Worm (Caenorhabditis elegans) whole organism, L3 larva: ENCODE data around the gene ztf-20.

ENCODE experiments used
- aly-2 ChIP-seq: fragments of 150-350 bp; optimal IDR thresholded peaks from 2 replicates; lab custom pipeline; 2014; ENCODE audit warnings: missing biosample characterization, missing genetic modification characterization
- ama-1 ChIP-seq: fragments of 150-350 bp; optimal IDR thresholded peaks from 2 replicates; lab custom pipeline; 2018
- ceh-28 ChIP-seq: fragments of 150-350 bp; optimal IDR thresholded peaks from 2 replicates; lab custom pipeline; 2014; ENCODE audit warnings: missing biosample characterization, missing genetic modification reagents, missing genetic modification characterization
- elt-3 ChIP-seq, 3 experiments: fragments of 150-350 bp in 1 of 3; sonication (generic microtip) in 2 of 3; optimal IDR thresholded peaks; 2 replicates in 2 of 3; 4 replicates in 1 of 3; lab custom pipeline; 2014 to 2017; ENCODE audit warnings: missing biosample characterization in 3 of 3, missing genetic modification characterization in 3 of 3
- fos-1 ChIP-seq: fragments of 150-350 bp; optimal IDR thresholded peaks from 2 replicates; lab custom pipeline; 2014; ENCODE audit warnings: missing biosample characterization, missing genetic modification characterization
- lin-39 ChIP-seq: fragments of 150-350 bp; optimal IDR thresholded peaks from 2 replicates; lab custom pipeline; 2018; ENCODE audit warnings: missing biosample characterization, missing genetic modification reagents, missing genetic modification characterization
- nhr-11 ChIP-seq: fragments of 150-350 bp; optimal IDR thresholded peaks from 2 replicates; lab custom pipeline; 2014; ENCODE audit warnings: missing biosample characterization, missing genetic modification characterization
- nhr-237 ChIP-seq: fragments of 150-350 bp; optimal IDR thresholded peaks from 2 replicates; lab custom pipeline; 2014; ENCODE audit warnings: missing biosample characterization, missing genetic modification characterization
- nhr-25 ChIP-seq: sonication (generic microtip); optimal IDR thresholded peaks from 2 replicates; lab custom pipeline; 2017; ENCODE audit warnings: missing biosample characterization, missing genetic modification characterization
- nhr-76 ChIP-seq: fragments of 150-350 bp; sonication (generic microtip); optimal IDR thresholded peaks from 5 replicates; lab custom pipeline; 2014; ENCODE audit warnings: missing biosample characterization, missing genetic modification characterization
- tbx-2 ChIP-seq: sonication (generic microtip); optimal IDR thresholded peaks from 2 replicates; lab custom pipeline; 2016; ENCODE audit warnings: mild to moderate bottlenecking, missing genetic modification characterization, missing compliant biosample characterization
- unc-62 ChIP-seq: fragments of 150-350 bp; sonication (generic microtip); optimal IDR thresholded peaks from 4 replicates; lab custom pipeline; 2014; ENCODE audit warnings: missing biosample characterization, missing genetic modification reagents, missing genetic modification characterization
- zag-1 ChIP-seq: fragments of 150-350 bp; optimal IDR thresholded peaks from 2 replicates; lab custom pipeline; 2014; ENCODE audit warnings: missing biosample characterization, missing genetic modification characterization

DNA sequence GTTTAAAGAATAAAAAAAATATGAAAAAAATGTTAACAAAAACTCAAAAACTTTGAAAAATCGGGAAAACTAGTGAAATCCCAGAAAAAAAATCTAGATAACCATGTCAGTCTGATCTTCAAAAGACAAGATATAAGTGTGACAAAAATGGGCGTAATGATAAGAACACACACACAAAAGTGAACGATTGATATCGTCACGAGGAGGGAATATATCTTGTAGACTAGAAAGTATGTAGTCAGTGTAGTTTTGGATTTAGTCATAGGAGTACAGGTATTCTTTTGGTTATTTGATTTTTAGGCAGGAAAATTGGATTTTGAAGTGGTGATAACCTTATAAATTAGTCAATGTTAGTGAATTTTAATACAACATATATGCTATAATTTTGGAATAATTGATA is 25.4 kb downstream of the ztf-20 start:
- TF ChIP-seq tbx-2 (tag; lab: Kevin White, UChicago) (no peak), ama-1 (no peak), fos-1 (tag; lab: Kevin White, UChicago) (no peak), unc-62 (GFP tag; lab: Kevin White, UChicago) (no peak), lin-39 (tag; lab: Kevin White, UChicago) (no peak), nhr-11 (no peak), nhr-237 (tag; lab: Kevin White, UChicago) (no peak), nhr-76 (no peak), elt-3 (tag; optimal IDR thresholded peaks at IDR 0.05; lab: Kevin White, UChicago) (no peak), aly-2 (tag; lab: Kevin White, UChicago) (no peak), ceh-28 (tag; lab: Kevin White, UChicago) (no peak), zag-1 (tag; lab: Kevin White, UChicago) (no peak), nhr-25 (no peak)
